Fruit fly (Drosophila melanogaster): ENCODE data around the gene Adh.

Adh gene

dm6 chr2L:14642090-14642632 is 26.8 kb downstream of the Adh start (continued):
- TF ChIP-seq CG11902 (GFP tag; optimal IDR thresholded peaks at IDR 0.05), result no peak
- TF ChIP-seq CG8632 (GFP tag; optimal IDR thresholded peaks at IDR 0.05), result no peak
- no peak for TF ChIP-seq CG9139 (GFP tag; optimal IDR thresholded peaks at IDR 0.05)

dm6 chr2L:14651685-14652536 is 36.6 kb downstream of the Adh start:
- TF ChIP-seq cyc (GFP tag; optimal IDR thresholded peaks at IDR 0.05) (no peak), Eip78C (GFP tag) (peak; percentile 76), CG15336 (GFP tag; IDR thresholded peaks at IDR 0.05) (no peak), acj6 (GFP tag; optimal IDR thresholded peaks at IDR 0.05) (peak; percentile 60), CG6808 (GFP tag; optimal IDR thresholded peaks at IDR 0.05) (peak; percentile 17), CG6163 (GFP tag; IDR thresholded peaks at IDR 0.05) (peak; percentile 59), CG8632 (GFP tag; optimal IDR thresholded peaks at IDR 0.05) (peak; percentile 13), CG10631 (GFP tag; optimal IDR thresholded peaks at IDR 0.05) (peak; percentile 26), CG8319 (GFP tag; optimal IDR thresholded peaks at IDR 0.05) (peak; percentile 12), Lpt (GFP tag; optimal IDR thresholded peaks at IDR 0.05) (no peak), dsx (GFP tag; optimal IDR thresholded peaks at IDR 0.05; ENCODE audit: poor library complexity, severe bottlenecking) (peak; percentile 98), Gug (GFP tag; IDR thresholded peaks at IDR 0.05) (no peak), achi (GFP tag; optimal IDR thresholded peaks at IDR 0.05) (peak; percentile 43), CG6792 (GFP tag; optimal IDR thresholded peaks at IDR 0.05) (peak; percentile 39), Ets21C (GFP tag; optimal IDR thresholded peaks at IDR 0.05) (peak; percentile 23), vri (GFP tag; optimal IDR thresholded peaks at IDR 0.05) (no peak), CG10669 (GFP tag; optimal IDR thresholded peaks at IDR 0.05) (peak; percentile 50), Ets96B (tag; optimal IDR thresholded peaks at IDR 0.05) (peak; percentile 10), Sox14 (GFP tag; optimal IDR thresholded peaks at IDR 0.05) (peak; percentile 49), CG16779 (tag; optimal IDR thresholded peaks at IDR 0.05) (peak; percentile 8), Hr4 (GFP tag; optimal IDR thresholded peaks at IDR 0.05) (peak; percentile 31), CG7368 (GFP tag; optimal IDR thresholded peaks at IDR 0.05) (no peak), CG31627 (GFP tag; optimal IDR thresholded peaks at IDR 0.05) (peak; percentile 46), CG6854 (GFP tag; optimal IDR thresholded peaks at IDR 0.05) (no peak), fd59A (GFP tag; optimal IDR thresholded peaks at IDR 0.05) (peak; percentile 29), CG11294 (GFP tag; IDR thresholded peaks at IDR 0.05) (no peak), Smox (GFP tag; optimal IDR thresholded peaks at IDR 0.05) (peak; percentile 22), Eip93F (GFP tag; optimal IDR thresholded peaks at IDR 0.05) (no peak), CG3032 (tag; optimal IDR thresholded peaks at IDR 0.05) (peak; percentile 54), OdsH (GFP tag; optimal IDR thresholded peaks at IDR 0.05) (peak; percentile 41), lz (GFP tag; optimal IDR thresholded peaks at IDR 0.05) (peak; percentile 50), ss (GFP tag; optimal IDR thresholded peaks at IDR 0.05) (no peak), Sox15 (GFP tag; optimal IDR thresholded peaks at IDR 0.05) (peak; percentile 18), Met (GFP tag; optimal IDR thresholded peaks at IDR 0.05) (peak; percentile 50), Eip75B (GFP tag; optimal IDR thresholded peaks at IDR 0.05) (peak; percentile 48), fkh (GFP tag; optimal IDR thresholded peaks at IDR 0.05) (no peak), Hr38 (GFP tag; optimal IDR thresholded peaks at IDR 0.05) (no peak), fd85E (GFP tag; optimal IDR thresholded peaks at IDR 0.05) (no peak), Blimp-1 (GFP tag; optimal IDR thresholded peaks at IDR 0.05) (no peak), net (GFP tag; optimal IDR thresholded peaks at IDR 0.05) (no peak), salr (GFP tag; optimal IDR thresholded peaks at IDR 0.05) (peak in 1 of 2 experiments; percentile 23), CG11902 (GFP tag; optimal IDR thresholded peaks at IDR 0.05) (peak; percentile 0), eg (GFP tag; IDR thresholded peaks at IDR 0.05) (peak; percentile 53; the same call in 2 of the 3 replicates), esn (GFP tag; optimal IDR thresholded peaks at IDR 0.05) (peak; percentile 40), CG11762 (GFP tag; optimal IDR thresholded peaks at IDR 0.05; ENCODE audit: insufficient read depth) (peak; percentile 35), CG32006 (GFP tag; optimal IDR thresholded peaks at IDR 0.05) (peak; percentile 50)
